Worm (Caenorhabditis elegans) whole organism, L1 larva: ENCODE results near the gene C31H1.5.

Experiments used
- C16A3.4 ChIP-seq: fragments of 150-350 bp; optimal IDR thresholded peaks from 2 replicates; lab custom pipeline; 2014; ENCODE audit warnings: missing biosample characterization, missing genetic modification characterization
- C34B4.2 ChIP-seq: sonication (generic microtip); optimal IDR thresholded peaks from 2 replicates; lab custom pipeline; 2017; ENCODE audit warnings: mild to moderate bottlenecking, missing genetic modification characterization, missing compliant biosample characterization
- alr-1 ChIP-seq: fragments of 200-800 bp; sonication (Bioruptor generic); optimal IDR thresholded peaks from 2 replicates; lab custom pipeline; 2018; ENCODE audit warnings: borderline replicate concordance, mild to moderate bottlenecking, missing genetic modification characterization, missing compliant biosample characterization
- ama-1 ChIP-seq: fragments of 150-350 bp; optimal IDR thresholded peaks from 2 replicates; lab custom pipeline; 2014
- blmp-1 ChIP-seq: fragments of 150-350 bp; optimal IDR thresholded peaks from 2 replicates; lab custom pipeline; 2014; ENCODE audit warnings: missing biosample characterization, missing genetic modification characterization
- ceh-63 ChIP-seq: fragments of 200-800 bp; sonication (Bioruptor generic); optimal IDR thresholded peaks from 2 replicates; lab custom pipeline; 2018; ENCODE audit warnings: mild to moderate bottlenecking, missing genetic modification characterization, missing compliant biosample characterization
- ceh-8 ChIP-seq: fragments of 200-800 bp; sonication (Bioruptor generic); optimal IDR thresholded peaks from 2 replicates; lab custom pipeline; 2018; ENCODE audit warnings: mild to moderate bottlenecking, missing genetic modification characterization, moderate library complexity, missing compliant biosample characterization
- ceh-88 ChIP-seq: fragments of 200-800 bp; sonication (Bioruptor generic); IDR thresholded peaks from 2 replicates; pipeline ENCODE4 v1.3.6; 2022; ENCODE audit warnings: missing genetic modification characterization, missing compliant biosample characterization
- ces-1 ChIP-seq: fragments of 150-350 bp; optimal IDR thresholded peaks from 2 replicates; lab custom pipeline; 2014; ENCODE audit warnings: missing biosample characterization, missing genetic modification reagents, missing genetic modification characterization
- dsc-1 ChIP-seq: sonication (generic microtip); optimal IDR thresholded peaks from 2 replicates; lab custom pipeline; 2016; ENCODE audit warnings: mild to moderate bottlenecking, missing genetic modification characterization, missing compliant biosample characterization
- efl-1 ChIP-seq, 4 experiments: fragments of 150-350 bp; optimal IDR thresholded peaks in 3 of 4; peaks in 1 of 4; 1 replicate in 1 of 4; 2 replicates in 3 of 4; lab custom pipeline; 2014; ENCODE audit warnings: missing biosample characterization in 2 of 4, missing genetic modification characterization in 2 of 4, missing genetic modification reagents in 2 of 4
- efl-3 ChIP-seq: fragments of 200-800 bp; sonication (Bioruptor generic); optimal IDR thresholded peaks from 2 replicates; lab custom pipeline; 2018; ENCODE audit warnings: mild to moderate bottlenecking, missing genetic modification characterization, missing compliant biosample characterization
- egl-13 ChIP-seq: sonication (generic microtip); optimal IDR thresholded peaks from 2 replicates; lab custom pipeline; 2016; ENCODE audit warnings: missing genotype, missing genetic modification reagents, missing genetic modification characterization, missing compliant biosample characterization
- elt-2 ChIP-seq: sonication (generic microtip); optimal IDR thresholded peaks from 2 replicates; lab custom pipeline; 2016; ENCODE audit warnings: missing genetic modification characterization, mild to moderate bottlenecking, inconsistent platforms, missing compliant biosample characterization, missing genetic modification reagents
- elt-3 ChIP-seq, 6 experiments: fragments of 150-350 bp in 1 of 6; sonication (generic microtip); optimal IDR thresholded peaks; 2 replicates each; lab custom pipeline; 2017 to 2018; ENCODE audit warnings: missing biosample characterization in 6 of 6, missing genetic modification characterization in 6 of 6, inconsistent platforms in 1 of 6
- fkh-4 ChIP-seq: sonication (generic microtip); optimal IDR thresholded peaks from 2 replicates; lab custom pipeline; 2016; ENCODE audit warnings: missing compliant biosample characterization, missing genetic modification characterization, borderline replicate concordance
- grh-1 ChIP-seq: fragments of 200-800 bp; sonication (Bioruptor generic); IDR thresholded peaks from 2 replicates; pipeline ENCODE4 v1.3.6; 2022; ENCODE audit warnings: missing genetic modification reagents, missing genetic modification characterization, missing compliant biosample characterization
- hlh-17 ChIP-seq: fragments of 200-800 bp; sonication (Bioruptor generic); optimal IDR thresholded peaks from 2 replicates; lab custom pipeline; 2018; ENCODE audit warnings: missing genetic modification characterization, mild to moderate bottlenecking, missing compliant biosample characterization, moderate library complexity, borderline replicate concordance
- isw-1 ChIP-seq: fragments of 200-800 bp; sonication (Bioruptor generic); IDR thresholded peaks from 2 replicates; pipeline ENCODE4 v1.3.6; 2022; ENCODE audit warnings: missing genetic modification characterization, missing compliant biosample characterization
- jun-1 ChIP-seq: fragments of 150-350 bp; optimal IDR thresholded peaks from 2 replicates; lab custom pipeline; 2014; ENCODE audit warnings: missing biosample characterization, missing genetic modification reagents, missing genetic modification characterization
- lin-14 ChIP-seq: fragments of 200-800 bp; sonication (Bioruptor generic); optimal IDR thresholded peaks from 2 replicates; lab custom pipeline; 2018; ENCODE audit warnings: mild to moderate bottlenecking, missing genetic modification characterization, moderate library complexity, missing compliant biosample characterization
- lin-35 ChIP-seq, 2 experiments: fragments of 150-350 bp; optimal IDR thresholded peaks; 2 replicates each; lab custom pipeline; 2014; ENCODE audit warnings: missing biosample characterization in 2 of 2, missing genetic modification characterization in 2 of 2, missing genetic modification reagents in 2 of 2
- lsy-2 ChIP-seq, 2 experiments: fragments of 150-350 bp; optimal IDR thresholded peaks; 2 replicates each; lab custom pipeline; 2014; ENCODE audit warnings: missing biosample characterization in 2 of 2, missing genetic modification characterization in 2 of 2
- mab-9 ChIP-seq: fragments of 200-800 bp; sonication (Bioruptor generic); IDR thresholded peaks from 2 replicates; pipeline ENCODE4 v1.3.6; 2022; ENCODE audit warnings: missing genetic modification reagents, missing genetic modification characterization, missing compliant biosample characterization
- mdl-1 ChIP-seq, 2 experiments: fragments of 150-350 bp; optimal IDR thresholded peaks; 2 replicates each; lab custom pipeline; 2014 to 2017; ENCODE audit warnings: missing biosample characterization in 2 of 2, missing genetic modification characterization in 2 of 2, inconsistent platforms in 1 of 2
- mef-2 ChIP-seq: fragments of 150-350 bp; optimal IDR thresholded peaks from 2 replicates; lab custom pipeline; 2014; ENCODE audit warnings: missing biosample characterization, missing genetic modification characterization
- nhr-19 ChIP-seq: fragments of 200-800 bp; sonication (Bioruptor generic); conservative IDR thresholded peaks from 2 replicates; pipeline ENCODE4 v1.3.6; 2022; ENCODE audit warnings: missing genetic modification characterization, missing compliant biosample characterization
- nhr-20 ChIP-seq: sonication (generic microtip); optimal IDR thresholded peaks from 2 replicates; lab custom pipeline; 2016; ENCODE audit warnings: mild to moderate bottlenecking, missing genetic modification characterization, missing compliant biosample characterization
- nhr-47 ChIP-seq: sonication (generic microtip); optimal IDR thresholded peaks from 2 replicates; lab custom pipeline; 2016; ENCODE audit warnings: mild to moderate bottlenecking, missing genetic modification characterization, moderate library complexity, missing compliant biosample characterization
- nhr-71 ChIP-seq: sonication (generic microtip); optimal IDR thresholded peaks from 2 replicates; lab custom pipeline; 2016; ENCODE audit warnings: mild to moderate bottlenecking, missing genetic modification characterization, moderate library complexity, missing compliant biosample characterization
- nhr-76 ChIP-seq: sonication (generic microtip); optimal IDR thresholded peaks from 2 replicates; lab custom pipeline; 2017; ENCODE audit warnings: missing biosample characterization, missing genetic modification characterization
- nhr-77 ChIP-seq: fragments of 150-350 bp; optimal IDR thresholded peaks from 2 replicates; lab custom pipeline; 2014; ENCODE audit warnings: missing biosample characterization, missing genetic modification characterization
- nhr-85 ChIP-seq: sonication (generic microtip); peaks from one replicate; lab custom pipeline; 2016; ENCODE audit warnings: missing genetic modification characterization, inconsistent platforms, missing compliant biosample characterization
- nhr-90 ChIP-seq: sonication (generic microtip); optimal IDR thresholded peaks from 2 replicates; lab custom pipeline; 2016; ENCODE audit warnings: mild to moderate bottlenecking, missing genetic modification characterization, missing compliant biosample characterization; ENCODE audit not compliant: poor library complexity
- pag-3 ChIP-seq: sonication (generic microtip); optimal IDR thresholded peaks from 2 replicates; lab custom pipeline; 2017; ENCODE audit warnings: missing genetic modification characterization, mild to moderate bottlenecking, missing compliant biosample characterization, antibody characterized with exemption, borderline replicate concordance; ENCODE audit not compliant: insufficient read depth
- pax-3 ChIP-seq: fragments of 200-800 bp; sonication (Bioruptor generic); optimal IDR thresholded peaks from 2 replicates; lab custom pipeline; 2018; ENCODE audit warnings: mild to moderate bottlenecking, missing genetic modification characterization, moderate library complexity, missing compliant biosample characterization
- pqm-1 ChIP-seq: sonication (generic microtip); optimal IDR thresholded peaks from 3 replicates; lab custom pipeline; 2017; ENCODE audit warnings: missing biosample characterization, missing genetic modification characterization
- snu-23 ChIP-seq: sonication (generic microtip); optimal IDR thresholded peaks from 2 replicates; lab custom pipeline; 2016; ENCODE audit warnings: missing genetic modification characterization, missing compliant biosample characterization
- sptf-1 ChIP-seq: fragments of 150-350 bp; optimal IDR thresholded peaks from 2 replicates; lab custom pipeline; 2014; ENCODE audit warnings: missing biosample characterization, missing genetic modification characterization
- tbx-2 ChIP-seq: sonication (generic microtip); optimal IDR thresholded peaks from 2 replicates; lab custom pipeline; 2016; ENCODE audit warnings: missing genetic modification characterization, missing compliant biosample characterization
- unc-86 ChIP-seq: sonication (generic microtip); optimal IDR thresholded peaks from 2 replicates; lab custom pipeline; 2016; ENCODE audit warnings: missing genetic modification characterization, missing compliant biosample characterization
- xbp-1 ChIP-seq: sonication (generic microtip); optimal IDR thresholded peaks from 2 replicates; lab custom pipeline; 2016; ENCODE audit warnings: missing genetic modification characterization, missing compliant biosample characterization
- zip-4 ChIP-seq: fragments of 200-800 bp; sonication (Bioruptor generic); optimal IDR thresholded peaks from 2 replicates; lab custom pipeline; 2018; ENCODE audit warnings: mild to moderate bottlenecking, missing genetic modification characterization, moderate library complexity, missing compliant biosample characterization
- ztf-11 ChIP-seq, 2 experiments: sonication (generic microtip); optimal IDR thresholded peaks; 2 replicates each; lab custom pipeline; 2016 to 2017; ENCODE audit warnings: missing genetic modification characterization in 2 of 2, missing biosample characterization in 1 of 2, missing compliant biosample characterization in 1 of 2
- ztf-4 ChIP-seq: fragments of 150-350 bp; optimal IDR thresholded peaks from 2 replicates; lab custom pipeline; 2014; ENCODE audit warnings: missing biosample characterization, missing genetic modification characterization

The C31H1.5 gene

DNA sequence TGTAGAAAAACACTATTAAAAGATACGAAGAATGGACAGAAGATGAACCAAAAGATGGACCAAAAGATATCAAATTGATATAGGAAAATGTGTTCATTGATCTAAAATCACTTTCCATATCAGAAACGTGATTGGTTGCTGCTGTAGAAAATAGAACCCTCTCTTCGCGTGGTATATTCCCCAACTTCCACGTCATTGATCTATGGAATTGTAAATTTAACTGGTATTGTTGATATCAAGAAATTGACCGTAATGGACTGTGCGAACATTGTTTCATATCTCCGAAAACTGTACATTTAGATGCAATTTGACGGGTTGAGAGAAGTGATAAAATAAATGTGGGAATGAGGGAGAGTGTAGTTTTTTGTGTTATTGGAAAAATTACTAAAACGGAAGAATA, 32.2 kb downstream of the C31H1.5 start (continued):
- TF ChIP-seq ztf-11 (tag; optimal IDR thresholded peaks at IDR 0.05; lab: Kevin White, UChicago) (no peak), efl-1 (optimal IDR thresholded peaks at IDR 0.05; lab: Kevin White, UChicago) (no peak), efl-1 (GFP tag; optimal IDR thresholded peaks at IDR 0.05 in 1 of 2; lab: Kevin White, UChicago) (peak in 1 of 2 experiments; percentile 44), nhr-20 (peak; percentile 95), nhr-77 (tag; lab: Kevin White, UChicago) (no peak), C16A3.4 (peak; percentile 51), efl-3 (GFP tag; lab: Kevin White, UChicago) (no peak), sptf-1 (tag; lab: Kevin White, UChicago) (no peak), fkh-4 (no peak), ceh-8 (GFP tag; lab: Kevin White, UChicago) (no peak), zip-4 (GFP tag; lab: Kevin White, UChicago) (no peak), pqm-1 (tag; lab: Kevin White, UChicago) (no peak), hlh-17 (GFP tag; lab: Kevin White, UChicago) (no peak), unc-86 (tag; lab: Kevin White, UChicago) (no peak), pag-3 (no peak), ama-1 (no peak), nhr-19 (GFP tag; lab: Robert Waterston, UW) (peak; percentile 71), ceh-63 (GFP tag; lab: Kevin White, UChicago) (no peak), tbx-2 (tag; lab: Kevin White, UChicago) (peak; percentile 66), ceh-88 (no peak), elt-3 (tag; optimal IDR thresholded peaks at IDR 0.05; lab: Kevin White, UChicago) (peak in 5 of 6 experiments; percentile 85 to 99 (median 89)), mab-9 (GFP tag; lab: Robert Waterston, UW) (no peak), isw-1 (no peak), nhr-47 (tag; lab: Kevin White, UChicago) (peak; percentile 28), alr-1 (tag; lab: Kevin White, UChicago) (no peak), pax-3 (no peak), jun-1 (tag; lab: Kevin White, UChicago) (no peak), ces-1 (GFP tag; lab: Kevin White, UChicago) (no peak), lsy-2 (tag; optimal IDR thresholded peaks at IDR 0.05; lab: Kevin White, UChicago) (peak; percentile 3 to 65), egl-13 (tag; lab: Kevin White, UChicago) (no peak)
- TF ChIP-seq, all 84 proteins: peak for 19

DNA sequence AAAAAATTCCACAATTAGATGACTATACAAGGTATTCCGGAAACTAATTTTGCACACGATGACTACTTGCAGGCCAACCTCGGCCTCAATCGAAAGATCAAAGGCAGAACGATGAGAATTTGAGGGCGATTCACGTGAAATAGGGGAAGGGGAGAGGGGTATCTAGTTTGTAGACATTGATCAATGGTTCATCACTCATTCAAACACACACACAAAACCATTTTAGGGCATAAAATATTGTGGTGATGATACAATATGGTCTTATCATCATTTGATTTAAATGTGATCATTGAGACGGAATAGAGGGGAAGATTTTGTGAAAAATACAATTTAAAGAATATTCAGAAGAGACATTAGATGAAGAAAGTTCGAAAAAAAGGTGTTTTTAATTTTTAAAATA, 33.8 kb downstream of the C31H1.5 start:
- TF ChIP-seq elt-3 (tag; optimal IDR thresholded peaks at IDR 0.05; lab: Kevin White, UChicago) (peak in 5 of 6 experiments; percentile 4 to 60 (median 27)), snu-23 (GFP tag; lab: Kevin White, UChicago) (peak; percentile 45), dsc-1 (no peak), mef-2 (no peak), nhr-47 (tag; lab: Kevin White, UChicago) (peak; percentile 4), xbp-1 (no peak), ztf-4 (tag; lab: Kevin White, UChicago) (no peak), nhr-90 (tag; lab: Kevin White, UChicago) (peak; percentile 36), grh-1 (GFP tag; lab: Robert Waterston, UW) (peak; percentile 32; the same call in 1 of the 2 replicates), nhr-85 (tag; lab: Kevin White, UChicago) (peak; percentile 77), nhr-20 (peak; percentile 82), nhr-19 (GFP tag; lab: Robert Waterston, UW) (peak; percentile 36), blmp-1 (tag; lab: Kevin White, UChicago) (peak; percentile 27), C34B4.2 (tag; lab: Kevin White, UChicago) (no peak), mdl-1 (tag; optimal IDR thresholded peaks at IDR 0.05; lab: Kevin White, UChicago) (peak in 1 of 2 experiments; percentile 10), nhr-71 (tag; lab: Kevin White, UChicago) (peak; percentile 55), lin-14 (GFP tag; lab: Kevin White, UChicago) (peak; percentile 41), elt-2 (peak; percentile 43), nhr-76 (tag; lab: Kevin White, UChicago) (no peak), lin-35 (GFP tag; optimal IDR thresholded peaks at IDR 0.05; lab: Kevin White, UChicago) (peak in 1 of 2 experiments; percentile 56)
